Fruit fly (Drosophila melanogaster): ENCODE results near the gene CG8773.
A peak's percentile ranks its signal among the peaks of the same experiment; 100 is the strongest.

The CG8773 gene

DNA sequence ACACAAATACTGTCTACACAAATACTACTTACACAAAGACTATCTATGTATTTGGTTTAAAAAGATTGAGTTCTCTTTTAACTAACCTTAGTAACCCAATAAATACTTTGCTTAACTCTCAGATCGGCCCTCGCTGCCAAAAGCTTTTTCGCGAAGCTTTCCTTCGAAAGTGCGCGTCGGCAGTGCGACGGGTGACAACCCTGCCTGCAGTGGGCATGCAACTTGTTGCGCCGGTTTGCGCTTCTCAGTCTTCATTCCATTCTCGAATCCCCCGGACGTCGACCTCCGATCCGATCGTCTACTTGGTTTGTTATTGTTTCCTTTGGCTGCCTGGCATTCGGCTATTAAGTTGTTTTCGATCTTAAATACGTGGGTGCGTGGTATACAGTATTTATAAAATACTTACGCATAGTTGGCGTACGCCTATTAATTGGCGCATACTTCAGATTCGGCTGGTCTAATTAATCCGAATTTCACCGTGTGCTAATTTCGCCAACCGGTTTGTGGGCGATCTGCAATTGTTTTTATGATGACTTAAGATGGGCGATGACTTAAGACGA lies 34.4 kb upstream of the CG8773 start, which contains the start of gene CG11686 (continued):
- TF ChIP-seq crol (GFP tag; IDR thresholded peaks at IDR 0.05) (no peak), Vsx1 (GFP tag; optimal IDR thresholded peaks at IDR 0.05) (no peak), CG1832 (GFP tag; optimal IDR thresholded peaks at IDR 0.05) (no peak), CG9215 (GFP tag; IDR thresholded peaks at IDR 0.05) (no peak), grau (tag; optimal IDR thresholded peaks at IDR 0.05) (peak; percentile 18), croc (GFP tag; conservative IDR thresholded peaks at IDR 0.05) (no peak), CG6175 (GFP tag; IDR thresholded peaks at IDR 0.05) (peak; percentile 49; the same call in 1 of the 3 replicates), row (GFP tag; IDR thresholded peaks at IDR 0.05) (peak; percentile 90), slp2 (GFP tag; optimal IDR thresholded peaks at IDR 0.05) (peak; percentile 15), sob (GFP tag; IDR thresholded peaks at IDR 0.05) (0 out of 2 replicates have a peak, but pooled peaks have one; percentile 17), run (tag; optimal IDR thresholded peaks at IDR 0.05) (no peak), CG2712 (tag; optimal IDR thresholded peaks at IDR 0.05) (no peak), CG4707 (GFP tag; optimal IDR thresholded peaks at IDR 0.05) (peak; percentile 2), sisA (GFP tag; IDR thresholded peaks at IDR 0.05) (no peak), Atf6 (GFP tag; IDR thresholded peaks at IDR 0.05) (0 out of 2 replicates have a peak, but pooled peaks have one; percentile 15), E2f1 (GFP tag; IDR thresholded peaks at IDR 0.05) (peak; percentile 29; the same call in 1 of the 2 replicates), ftz-f1 (GFP tag; optimal IDR thresholded peaks at IDR 0.05) (peak; percentile 28), oc (tag; optimal IDR thresholded peaks at IDR 0.05) (peak; percentile 48), tup (GFP tag; optimal IDR thresholded peaks at IDR 0.05) (no peak), Bdp1 (GFP tag; optimal IDR thresholded peaks at IDR 0.05) (no peak), Dad (GFP tag; optimal IDR thresholded peaks at IDR 0.05) (peak; percentile 4), CG14441 (GFP tag; IDR thresholded peaks at IDR 0.05) (0 out of 2 replicates have a peak, but pooled peaks have one; percentile 11), Dp (GFP tag; optimal IDR thresholded peaks at IDR 0.05) (peak; percentile 14), CG18619 (GFP tag; optimal IDR thresholded peaks at IDR 0.05) (no peak), CG9932 (GFP tag; IDR thresholded peaks at IDR 0.05) (0 out of 2 replicates have a peak, but pooled peaks have one; percentile 15), CG7745 (tag; optimal IDR thresholded peaks at IDR 0.05) (no peak), CG5953 (GFP tag; IDR thresholded peaks at IDR 0.05) (no peak), sug (tag; optimal IDR thresholded peaks at IDR 0.05) (no peak), MESR4 (GFP tag; optimal IDR thresholded peaks at IDR 0.05) (no peak), sd (tag; optimal IDR thresholded peaks at IDR 0.05) (peak; percentile 52), en (GFP tag; optimal IDR thresholded peaks at IDR 0.05) (no peak), wor (GFP tag; IDR thresholded peaks at IDR 0.05) (no peak), CG7963 (GFP tag; IDR thresholded peaks at IDR 0.05; ENCODE audit: partially characterized antibody) (peak; percentile 25; the same call in 1 of the 3 replicates), HLHmδ (GFP tag; optimal IDR thresholded peaks at IDR 0.05) (peak; percentile 33), CG42726 (GFP tag; IDR thresholded peaks at IDR 0.05; ENCODE audit: partially characterized antibody) (0 out of 2 replicates have a peak, but pooled peaks have one; percentile 48), CG10979 (tag; optimal IDR thresholded peaks at IDR 0.05) (peak; percentile 24), CG6272 (GFP tag; IDR thresholded peaks at IDR 0.05) (0 out of 2 replicates have a peak, but pooled peaks have one; percentile 11), nmo (GFP tag; optimal IDR thresholded peaks at IDR 0.05) (no peak), al (GFP tag; IDR thresholded peaks at IDR 0.05) (no peak), ci (GFP tag; IDR thresholded peaks at IDR 0.05) (peak; percentile 82; the same call in 2 of the 3 replicates), Hr51 (GFP tag; optimal IDR thresholded peaks at IDR 0.05) (peak in 1 of 2 experiments; percentile 6), Sox100B (GFP tag; optimal IDR thresholded peaks at IDR 0.05) (no peak), CG9876 (GFP tag; optimal IDR thresholded peaks at IDR 0.05) (no peak), onecut (GFP tag; IDR thresholded peaks at IDR 0.05) (0 out of 2 replicates have a peak, but pooled peaks have one; percentile 5), fru (optimal IDR thresholded peaks at IDR 0.05) (no peak), CG2116 (GFP tag; optimal IDR thresholded peaks at IDR 0.05) (no peak), caup (GFP tag; optimal IDR thresholded peaks at IDR 0.05; ENCODE audit: severe bottlenecking) (peak; percentile 17), Atf-2 (GFP tag; optimal IDR thresholded peaks at IDR 0.05) (no peak), NfI (GFP tag; optimal IDR thresholded peaks at IDR 0.05) (peak; percentile 2), CG2199 (GFP tag; IDR thresholded peaks at IDR 0.05) (0 out of 3 replicates have a peak, but pooled peaks have one; percentile 30)

Measured in whole organism, embryonic.